Worm (Caenorhabditis elegans) whole organism, late embryonic: ENCODE measurements around the gene T22G5.1.

ENCODE experiments used
- T23F11.4 ChIP-seq: fragments of 200-800 bp; sonication (Bioruptor generic); optimal IDR thresholded peaks from 2 replicates; lab custom pipeline; 2018; ENCODE audit warnings: mild to moderate bottlenecking, missing genetic modification characterization, missing compliant biosample characterization
- ceh-2 ChIP-seq: sonication (generic microtip); optimal IDR thresholded peaks from 2 replicates; lab custom pipeline; 2016; ENCODE audit warnings: missing genotype, missing genetic modification characterization, missing compliant biosample characterization
- ceh-22 ChIP-seq: sonication (generic microtip); optimal IDR thresholded peaks from 2 replicates; lab custom pipeline; 2017; ENCODE audit warnings: missing biosample characterization, missing genetic modification characterization
- dve-1 ChIP-seq: sonication (generic microtip); optimal IDR thresholded peaks from 2 replicates; lab custom pipeline; 2017; ENCODE audit warnings: antibody characterized with exemption, mild to moderate bottlenecking, missing genetic modification characterization, missing compliant biosample characterization
- elt-4 ChIP-seq: sonication (generic microtip); optimal IDR thresholded peaks from 2 replicates; lab custom pipeline; 2016; ENCODE audit warnings: missing genetic modification characterization, missing compliant biosample characterization
- hlh-8 ChIP-seq: sonication (generic microtip); optimal IDR thresholded peaks from 2 replicates; lab custom pipeline; 2016; ENCODE audit warnings: missing genotype, missing genetic modification characterization, missing compliant biosample characterization
- mec-3 ChIP-seq: sonication (generic microtip); optimal IDR thresholded peaks from 2 replicates; lab custom pipeline; 2016; ENCODE audit warnings: borderline replicate concordance, missing genetic modification characterization, missing compliant biosample characterization
- nhr-11 ChIP-seq: fragments of 150-350 bp; optimal IDR thresholded peaks from 2 replicates; lab custom pipeline; 2014; ENCODE audit warnings: missing biosample characterization, missing genetic modification characterization
- pag-3 ChIP-seq: sonication (generic microtip); optimal IDR thresholded peaks from 2 replicates; lab custom pipeline; 2016; ENCODE audit warnings: missing compliant biosample characterization, missing genetic modification characterization, borderline replicate concordance
- pha-4 ChIP-seq: fragments of 150-350 bp; optimal IDR thresholded peaks from 2 replicates; lab custom pipeline; 2018; ENCODE audit warnings: missing biosample characterization, missing genetic modification reagents, missing genetic modification characterization
- pqm-1 ChIP-seq: sonication (generic microtip); optimal IDR thresholded peaks from 2 replicates; lab custom pipeline; 2016; ENCODE audit warnings: missing genetic modification characterization, missing compliant biosample characterization
- unc-86 ChIP-seq: sonication (generic microtip); optimal IDR thresholded peaks from 2 replicates; lab custom pipeline; 2016; ENCODE audit warnings: missing genetic modification characterization, missing compliant biosample characterization

DNA sequence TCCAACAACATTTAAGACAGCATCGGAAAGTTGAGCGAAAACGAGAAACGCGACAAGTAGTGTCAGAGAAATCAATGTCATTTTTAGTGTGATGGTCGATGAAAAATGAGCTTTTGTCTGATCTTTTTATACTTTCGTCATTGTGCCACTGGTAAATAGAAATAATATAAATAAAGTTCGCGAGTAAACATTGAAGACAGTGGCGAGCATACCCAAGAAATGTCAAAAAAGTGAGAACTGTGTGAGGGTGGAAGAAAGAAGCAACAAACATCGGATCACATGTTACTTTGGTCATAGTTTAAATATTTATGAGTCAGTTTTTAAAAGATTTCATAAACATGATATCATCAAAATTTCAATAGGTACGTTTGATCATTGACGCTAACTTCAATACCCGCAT lies 22.3 kb upstream of the T22G5.1 start, which contains the start of gene ttr-21:
- no peak for TF ChIP-seq elt-4 (tag; lab: Kevin White, UChicago)
- no peak for TF ChIP-seq ceh-2 (tag; lab: Kevin White, UChicago)
- TF ChIP-seq pha-4 (tag; lab: Kevin White, UChicago), result no peak
- no peak for TF ChIP-seq ceh-22 (tag; lab: Kevin White, UChicago)
- TF ChIP-seq nhr-11 (tag; lab: Kevin White, UChicago), result no peak
- no peak for TF ChIP-seq T23F11.4 (GFP tag; lab: Kevin White, UChicago)
- TF ChIP-seq unc-86, result no peak
- no peak for TF ChIP-seq pag-3 (tag; lab: Kevin White, UChicago)
- TF ChIP-seq mec-3, result no peak
- TF ChIP-seq hlh-8, result no peak
- TF ChIP-seq dve-1 (tag; lab: Kevin White, UChicago), result no peak
- no peak for TF ChIP-seq pqm-1 (tag; lab: Kevin White, UChicago)
